Fruit fly (Drosophila melanogaster) whole organism, wandering third instar larva: Measurements from ENCODE around the gene Ugt35D1.

Source experiments
- Abd-B ChIP-seq: fragments of >200 bp; optimal IDR thresholded peaks from 2 replicates; lab custom pipeline; 2017; ENCODE audit warnings: missing biosample characterization, missing genetic modification characterization
- GATAd ChIP-seq: sonication (Bioruptor generic); optimal IDR thresholded peaks from 2 replicates; lab custom pipeline; 2016; ENCODE audit warnings: missing biosample characterization, missing genetic modification characterization
- HLH106 ChIP-seq: fragments of 200-800 bp; optimal IDR thresholded peaks from 3 replicates; lab custom pipeline; 2019; ENCODE audit warnings: missing biosample characterization, mild to moderate bottlenecking, missing genetic modification characterization, moderate library complexity
- Hr78 ChIP-seq: fragments of >200 bp; optimal IDR thresholded peaks from 2 replicates; lab custom pipeline; 2017; ENCODE audit warnings: missing biosample characterization, missing genetic modification characterization
- Hr83 ChIP-seq: fragments of 200-300 bp; sonication (Bioruptor generic); optimal IDR thresholded peaks from 2 replicates; lab custom pipeline; 2016; ENCODE audit warnings: missing biosample characterization, mild to moderate bottlenecking, missing genetic modification characterization, moderate library complexity; ENCODE audit not compliant: poor library complexity, severe bottlenecking
- Sp1 ChIP-seq: fragments of 200-800 bp; sonication (Bioruptor generic); optimal IDR thresholded peaks from 3 replicates; lab custom pipeline; 2019; ENCODE audit warnings: missing biosample characterization, mild to moderate bottlenecking, missing genetic modification characterization, moderate library complexity
- br ChIP-seq: fragments of 200-800 bp; sonication (Bioruptor generic); optimal IDR thresholded peaks from 2 replicates; lab custom pipeline; 2016; ENCODE audit warnings: missing biosample characterization, missing genetic modification characterization
- foxo ChIP-seq, 2 experiments: fragments of 200-800 bp; sonication (Bioruptor generic); optimal IDR thresholded peaks; 2 replicates in 1 of 2; 3 replicates in 1 of 2; lab custom pipeline; 2016 to 2017; ENCODE audit warnings: missing biosample characterization in 2 of 2, missing genetic modification characterization in 2 of 2
- h ChIP-seq: fragments of 200-800 bp; sonication (Bioruptor generic); optimal IDR thresholded peaks from 3 replicates; lab custom pipeline; 2016; ENCODE audit warnings: missing biosample characterization, mild to moderate bottlenecking, missing genetic modification characterization
- pan ChIP-seq: fragments of >200 bp; optimal IDR thresholded peaks from 2 replicates; lab custom pipeline; 2017
- usp ChIP-seq: fragments of >200 bp; optimal IDR thresholded peaks from 2 replicates; lab custom pipeline; 2017; ENCODE audit warnings: missing biosample characterization, missing genetic modification characterization
- woc ChIP-seq: sonication (Bioruptor generic); optimal IDR thresholded peaks from 2 replicates; lab custom pipeline; 2016; ENCODE audit warnings: missing biosample characterization, mild to moderate bottlenecking, missing genetic modification characterization

DNA sequence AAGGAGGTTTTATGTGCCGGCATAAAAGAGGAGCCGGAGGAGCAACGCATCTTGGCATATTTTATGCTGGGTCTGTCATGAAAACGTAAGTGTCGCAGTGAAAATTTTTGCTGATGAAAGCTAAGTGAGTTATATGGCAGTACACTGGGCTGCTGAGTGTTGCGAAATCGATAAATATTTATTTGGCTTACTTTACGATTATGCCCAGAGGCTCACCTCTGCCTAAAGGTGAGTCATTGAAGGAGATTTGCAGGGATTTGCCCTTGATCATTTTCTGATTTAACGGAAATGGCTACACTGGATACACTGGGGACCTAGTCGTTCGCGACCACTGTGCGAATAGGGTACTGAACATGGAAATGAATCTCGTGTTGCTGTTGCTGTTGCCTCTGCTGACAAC, 44.9 kb upstream of the Ugt35D1 start:
- no peak for TF ChIP-seq Hr78 (GFP tag; lab: Kevin White, UChicago)
- TF ChIP-seq br (GFP tag; lab: Kevin White, UChicago) = no peak
- TF ChIP-seq Sp1 = no peak
- no peak for TF ChIP-seq Abd-B (GFP tag; lab: Kevin White, UChicago)
- no peak for TF ChIP-seq HLH106 (tag; lab: Kevin White, UChicago)
- no peak for TF ChIP-seq Hr83 (GFP tag; lab: Kevin White, UChicago)
- TF ChIP-seq foxo (GFP tag; optimal IDR thresholded peaks at IDR 0.05; lab: Kevin White, UChicago) = no peak
- TF ChIP-seq h (GFP tag; lab: Kevin White, UChicago) = no peak
- TF ChIP-seq usp (GFP tag; lab: Kevin White, UChicago) = no peak
- TF ChIP-seq pan (lab: Kevin White, UChicago) = no peak
- no peak for TF ChIP-seq GATAd (GFP tag; lab: Kevin White, UChicago)
- no peak for TF ChIP-seq woc (GFP tag; lab: Kevin White, UChicago)
